Worm (Caenorhabditis elegans): ENCODE measurements around the gene msp-3.

The msp-3 gene

DNA sequence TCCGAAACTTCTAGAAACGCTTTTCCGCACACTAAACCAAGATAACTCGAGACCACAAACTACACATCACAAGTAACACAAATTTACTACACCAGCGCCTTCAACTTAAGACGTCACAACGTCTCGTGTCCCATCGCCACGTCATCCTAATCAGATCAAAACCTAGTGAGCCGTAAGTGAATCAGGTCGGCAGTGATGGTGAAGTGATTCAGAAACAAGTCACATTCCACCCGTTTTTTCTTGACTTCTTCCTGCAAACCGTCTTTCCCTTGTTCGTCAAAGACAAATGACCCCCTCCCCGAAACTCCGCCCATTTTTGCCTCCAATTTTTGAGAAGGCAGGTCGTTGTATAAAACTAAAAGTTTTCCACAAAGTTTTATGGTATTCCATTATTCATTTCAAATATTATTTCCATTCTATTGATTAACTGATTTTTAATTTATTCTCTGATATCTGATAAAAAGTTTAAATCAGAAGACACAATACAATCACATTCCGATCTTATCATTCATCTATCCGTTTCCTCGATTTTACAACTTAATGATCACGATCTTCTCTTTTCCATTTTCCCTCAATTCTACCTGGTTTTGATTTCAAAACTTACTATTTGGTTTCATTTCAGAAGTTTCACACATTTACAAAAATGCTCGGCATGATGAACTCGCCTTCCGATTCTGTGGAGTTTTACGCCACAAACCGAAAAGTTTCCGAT, 23.4 kb downstream of the msp-3 start, which contains the start of gene F26G1.2:
Gene F26G1.2 (plus strand): TSS at position 508 of the 712 bp plus-strand sequence.
- TF ChIP-seq nfya-1 (tag; optimal IDR thresholded peaks at IDR 0.05; ENCODE audit: insufficient read depth) (no peak), elt-1 (tag; optimal IDR thresholded peaks at IDR 0.05) (peak; percentile 20), nhr-25 (tag; optimal IDR thresholded peaks at IDR 0.05) (peak; percentile 13)

DNA sequence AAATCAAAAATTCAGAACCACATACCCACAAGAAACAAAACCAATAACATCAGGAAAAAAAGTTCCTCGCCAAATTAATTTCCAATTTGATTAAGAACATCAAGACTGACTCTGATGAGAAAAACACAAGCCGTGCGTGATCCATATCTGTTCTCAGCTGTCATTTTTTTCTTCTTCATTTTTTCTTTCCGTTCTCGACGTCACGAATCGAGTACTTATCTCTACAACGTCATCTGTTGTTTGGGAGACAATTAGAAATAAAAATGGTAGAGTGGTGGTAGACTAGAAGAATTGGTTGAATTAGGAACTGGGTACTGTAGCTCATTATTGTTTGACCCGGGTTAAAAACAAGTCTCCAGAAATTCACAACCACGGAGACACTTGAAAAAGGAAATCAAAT, 25.1 kb downstream of the msp-3 start:
- no peak for TF ChIP-seq mml-1 (tag; optimal IDR thresholded peaks at IDR 0.05)
- peak; percentile 76 for TF ChIP-seq elt-1 (tag; optimal IDR thresholded peaks at IDR 0.05)
- TF ChIP-seq nhr-67 (tag; optimal IDR thresholded peaks at IDR 0.05), result no peak
- TF ChIP-seq fos-1 (tag; optimal IDR thresholded peaks at IDR 0.05), result no peak
- no peak for TF ChIP-seq daf-12 (tag; optimal IDR thresholded peaks at IDR 0.05)
- no peak for TF ChIP-seq unc-62 (GFP tag; optimal IDR thresholded peaks at IDR 0.05)

DNA sequence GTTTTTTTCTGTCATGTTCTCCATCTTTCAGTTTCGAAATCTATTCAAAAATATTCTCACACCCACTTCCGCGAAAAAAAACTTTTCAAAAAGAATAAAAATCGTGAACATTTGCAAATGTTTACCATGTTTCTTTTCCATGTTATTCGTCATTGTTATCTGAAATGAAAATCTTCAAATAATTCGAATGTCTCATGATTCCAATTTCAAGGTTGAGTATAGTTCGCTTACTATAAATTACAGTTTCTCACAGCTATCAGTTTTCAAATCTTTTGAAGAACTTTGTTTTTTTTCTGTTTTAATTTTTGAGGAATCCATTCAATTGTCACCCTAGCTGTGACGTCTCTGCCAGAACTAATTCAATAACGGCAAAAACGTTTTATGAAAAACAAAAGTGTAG, 26.2 kb downstream of the msp-3 start:
- TF ChIP-seq nhr-25 (tag; optimal IDR thresholded peaks at IDR 0.05), result peak; percentile 52
- no peak for TF ChIP-seq nhr-23 (tag; optimal IDR thresholded peaks at IDR 0.05)
- TF ChIP-seq elt-1 (tag; optimal IDR thresholded peaks at IDR 0.05), result peak; percentile 93

ce11 chrII:4758462-4758861, 27.6 kb downstream of the msp-3 start, which contains the start of gene F26G1.3:
Gene F26G1.3 (plus strand): TSS chrII:4758762.
- no peak for TF ChIP-seq nhr-77 (tag; optimal IDR thresholded peaks at IDR 0.05)
- no peak for TF ChIP-seq fkh-2 (tag; optimal IDR thresholded peaks at IDR 0.05)
- TF ChIP-seq ceh-82 (tag; optimal IDR thresholded peaks at IDR 0.05), result no peak
- no peak for TF ChIP-seq skn-1 (tag; optimal IDR thresholded peaks at IDR 0.05)
- TF ChIP-seq lin-15B (tag; optimal IDR thresholded peaks at IDR 0.05), result no peak
- TF ChIP-seq unc-39 (tag; optimal IDR thresholded peaks at IDR 0.05), result no peak
- no peak for TF ChIP-seq ceh-9 (tag; optimal IDR thresholded peaks at IDR 0.05)
- TF ChIP-seq aly-2 (tag; optimal IDR thresholded peaks at IDR 0.05), result no peak
- TF ChIP-seq snpc-4 (tag; optimal IDR thresholded peaks at IDR 0.05), result no peak
- TF ChIP-seq egl-27 (tag; optimal IDR thresholded peaks at IDR 0.05), result no peak
- TF ChIP-seq nhr-43 (tag; optimal IDR thresholded peaks at IDR 0.05; ENCODE audit: poor library complexity, severe bottlenecking), result no peak
- no peak for TF ChIP-seq nhr-12 (tag; optimal IDR thresholded peaks at IDR 0.05)

DNA sequence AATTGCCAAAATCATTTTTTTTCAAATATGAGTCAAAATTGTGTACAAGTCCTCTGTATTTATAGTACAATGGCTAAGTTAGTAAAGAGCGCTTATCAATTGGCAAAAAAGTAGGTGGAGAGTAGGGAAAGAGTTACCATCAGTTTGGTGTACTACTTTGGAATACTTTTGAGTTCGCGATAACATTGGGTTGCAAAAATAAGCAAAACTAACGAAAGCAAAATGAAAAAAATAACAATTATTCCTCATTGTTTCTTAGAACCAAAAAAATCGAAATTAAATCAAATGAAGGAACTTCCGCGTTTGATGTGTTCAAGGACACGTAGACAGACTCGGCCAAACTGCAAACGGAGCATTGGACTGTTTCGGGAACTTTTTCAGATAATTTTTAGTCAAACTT, 29.3 kb downstream of the msp-3 start, which contains the start of gene C27D9.2:
Gene C27D9.2 (minus strand): TSS at position 101 of the 400 bp plus-strand sequence.
- TF ChIP-seq fos-1 (tag; optimal IDR thresholded peaks at IDR 0.05), result no peak
- TF ChIP-seq fkh-2 (tag; optimal IDR thresholded peaks at IDR 0.05), result no peak
- no peak for TF ChIP-seq elt-1 (tag; optimal IDR thresholded peaks at IDR 0.05)
- TF ChIP-seq unc-62 (GFP tag; optimal IDR thresholded peaks at IDR 0.05), result no peak
- no peak for TF ChIP-seq unc-39 (tag; optimal IDR thresholded peaks at IDR 0.05)
- no peak for TF ChIP-seq ceh-9 (tag; optimal IDR thresholded peaks at IDR 0.05)
- no peak for TF ChIP-seq elt-2 (tag; optimal IDR thresholded peaks at IDR 0.05)
- no peak for TF ChIP-seq lsy-12 (tag; optimal IDR thresholded peaks at IDR 0.05)
- TF ChIP-seq pha-4 (tag; optimal IDR thresholded peaks at IDR 0.05), result no peak
- TF ChIP-seq nfya-1 (tag; optimal IDR thresholded peaks at IDR 0.05; ENCODE audit: insufficient read depth), result no peak
- TF ChIP-seq aly-2 (tag; optimal IDR thresholded peaks at IDR 0.05), result no peak
- no peak for TF ChIP-seq pqm-1 (tag; optimal IDR thresholded peaks at IDR 0.05)

ce11 chrII:4755654-4756053, 30.4 kb downstream of the msp-3 start:
- TF ChIP-seq aly-2 (tag; optimal IDR thresholded peaks at IDR 0.05), result no peak

ce11 chrII:4753133-4753532, 32.9 kb downstream of the msp-3 start, which contains the start of gene C27D9.1:
Gene C27D9.1 (plus strand): TSS chrII:4753413.
- TF ChIP-seq eor-1 (tag; optimal IDR thresholded peaks at IDR 0.05) (no peak), skn-1 (tag; optimal IDR thresholded peaks at IDR 0.05) (no peak), ceh-9 (tag; optimal IDR thresholded peaks at IDR 0.05) (no peak), R02D3.7 (tag; optimal IDR thresholded peaks at IDR 0.05) (no peak), pqm-1 (tag; optimal IDR thresholded peaks at IDR 0.05) (no peak), lin-15B (tag; optimal IDR thresholded peaks at IDR 0.05) (no peak), elt-2 (tag; optimal IDR thresholded peaks at IDR 0.05) (no peak), nhr-67 (tag; optimal IDR thresholded peaks at IDR 0.05) (no peak)

Measured in whole organism, L3 larva.